Worm (Caenorhabditis elegans) whole organism, L4/young adult: ENCODE data around the gene F56D6.23.

ENCODE experiments used
- W03F9.2 ChIP-seq: fragments of 150-350 bp; optimal IDR thresholded peaks from 2 replicates; lab custom pipeline; 2014; ENCODE audit warnings: missing biosample characterization, missing genetic modification characterization
- dao-5 ChIP-seq: sonication (generic microtip); optimal IDR thresholded peaks from 2 replicates; lab custom pipeline; 2016; ENCODE audit warnings: missing genotype, missing genetic modification characterization, moderate library complexity, missing compliant biosample characterization
- him-1 ChIP-seq: sonication (generic microtip); optimal IDR thresholded peaks from 2 replicates; lab custom pipeline; 2016; ENCODE audit warnings: missing genotype, missing genetic modification reagents, missing genetic modification characterization, missing compliant biosample characterization

The F56D6.23 gene

DNA sequence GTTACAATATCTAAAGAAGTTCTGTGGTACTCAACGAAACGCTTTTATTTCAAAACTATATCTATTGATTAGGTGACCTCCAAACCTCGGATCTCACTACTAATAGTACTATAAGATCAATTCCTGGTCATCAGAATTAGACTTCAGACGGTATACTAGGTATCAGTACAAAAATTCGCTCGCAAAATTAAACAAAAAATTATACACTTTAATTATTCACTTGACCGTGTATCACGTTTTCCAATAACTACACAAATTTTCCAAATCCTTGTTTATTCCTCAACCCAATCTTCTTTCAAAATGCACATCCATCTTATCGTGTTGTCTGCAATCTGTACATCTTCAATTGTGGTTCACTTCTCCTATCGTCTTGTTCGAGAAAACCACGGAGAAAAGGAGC, at the start of gene F56D6.23:
F56D6.23 (plus strand) TSS at position 301 of the 400 bp plus-strand sequence.
- no peak for TF ChIP-seq W03F9.2 (tag; lab: Kevin White, UChicago)
- no peak for TF ChIP-seq dao-5
- TF ChIP-seq him-1, result no peak

DNA sequence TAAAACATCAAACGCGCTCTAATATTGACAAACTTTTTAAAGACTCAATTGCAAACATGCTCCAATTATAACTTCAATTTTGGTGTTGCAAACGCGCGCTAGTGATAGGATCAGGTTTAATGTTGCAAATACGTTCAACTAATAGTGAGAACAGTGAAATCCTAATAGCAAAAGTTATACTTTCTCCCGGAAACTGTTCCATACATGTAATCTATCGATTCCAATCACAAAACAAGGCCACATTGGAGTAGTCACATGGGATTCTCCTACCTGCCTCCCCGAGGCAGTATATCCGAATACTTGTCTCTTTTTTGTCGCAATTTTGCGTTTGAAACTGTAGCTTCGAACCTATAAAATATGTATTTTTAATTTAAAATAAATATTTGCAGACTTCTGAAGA, 48.4 kb upstream of the F56D6.23 start:
- TF ChIP-seq W03F9.2 (tag; lab: Kevin White, UChicago), result no peak
- no peak for TF ChIP-seq him-1
- no peak for TF ChIP-seq dao-5

DNA sequence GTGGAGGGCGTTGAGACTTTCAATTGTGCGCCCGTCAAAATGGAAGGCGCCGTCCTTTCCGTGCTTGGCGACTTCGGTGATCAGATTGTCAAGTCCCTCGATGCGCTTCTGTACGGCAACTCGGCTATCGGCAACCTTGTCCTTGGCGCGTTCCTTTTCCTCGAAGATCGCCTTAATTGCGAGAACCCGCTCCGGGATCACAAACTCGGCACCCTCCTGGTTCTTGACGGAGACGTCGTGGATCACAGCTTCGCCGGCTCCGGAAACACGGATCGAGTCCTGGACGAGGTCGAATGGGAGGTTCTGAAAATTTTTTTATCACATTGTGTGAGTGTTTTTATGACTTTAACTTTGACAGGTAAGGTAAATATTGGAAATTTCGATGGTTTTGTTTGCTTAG, 45.1 kb upstream of the F56D6.23 start:
- TF ChIP-seq him-1, result no peak
- TF ChIP-seq dao-5, result no peak
- no peak for TF ChIP-seq W03F9.2 (tag; lab: Kevin White, UChicago)

DNA sequence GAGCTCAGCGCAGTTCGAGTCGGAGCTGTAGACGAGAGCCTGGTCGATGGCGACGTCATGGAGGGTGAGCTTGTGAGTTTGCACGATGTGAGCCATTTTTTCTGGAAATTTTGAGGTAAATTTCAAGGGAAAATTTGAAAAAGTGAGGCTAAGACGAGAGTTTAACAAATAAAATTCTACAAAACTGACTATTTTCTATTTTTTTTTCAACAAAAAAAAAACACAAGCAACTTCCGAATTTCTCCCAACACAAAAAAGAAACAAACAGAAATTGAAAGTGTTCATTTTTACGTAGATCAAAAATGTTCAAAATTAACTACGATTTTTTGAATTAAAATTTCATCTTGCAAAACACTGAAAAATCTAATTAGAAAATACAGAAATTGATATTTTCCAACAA, 44.6 kb upstream of the F56D6.23 start, which contains the start of gene F37C4.5:
F37C4.5 (minus strand) TSS at position 101 of the 400 bp plus-strand sequence.
- TF ChIP-seq W03F9.2 (tag; lab: Kevin White, UChicago), result no peak
- TF ChIP-seq him-1, result no peak
- no peak for TF ChIP-seq dao-5

DNA sequence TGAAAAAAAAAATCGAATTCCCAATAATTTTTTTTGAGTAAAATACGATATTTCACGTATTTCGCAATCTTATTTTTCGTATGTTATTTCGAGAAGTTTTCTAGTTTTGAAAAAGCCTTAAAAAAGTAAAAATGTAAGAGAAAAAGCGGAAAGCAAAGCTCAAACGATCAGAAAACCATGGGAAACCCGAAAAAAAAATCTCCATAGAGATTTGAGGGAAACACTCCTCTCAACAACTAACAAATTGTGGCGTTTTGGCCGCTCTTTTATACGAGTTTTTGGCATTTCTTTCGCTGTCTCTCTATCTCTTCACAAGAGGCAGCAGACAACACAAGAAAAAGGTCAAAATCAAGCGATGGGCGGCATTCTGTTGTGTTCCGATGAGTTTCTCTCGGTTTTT, 43.8 kb upstream of the F56D6.23 start:
- TF ChIP-seq W03F9.2 (tag; lab: Kevin White, UChicago), result no peak
- no peak for TF ChIP-seq him-1
- no peak for TF ChIP-seq dao-5

DNA sequence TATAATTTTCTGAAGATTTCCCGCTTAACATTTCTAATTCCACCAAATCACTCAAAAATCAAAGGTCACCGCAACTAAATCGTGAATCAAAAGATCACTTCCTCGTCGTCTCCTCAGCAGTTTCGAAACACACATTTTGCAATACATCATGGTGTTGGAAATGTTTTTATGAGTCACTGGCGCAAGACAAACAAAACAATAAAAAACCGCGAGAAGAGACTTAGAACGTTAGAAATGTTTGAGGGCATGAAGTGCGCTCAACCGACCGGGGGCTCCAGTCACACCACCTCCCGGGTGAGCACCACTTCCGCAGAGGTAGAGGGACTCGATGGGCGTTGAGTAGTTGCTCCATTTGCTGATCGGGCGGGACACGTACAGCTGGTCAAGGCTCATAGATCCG, 43.0 kb upstream of the F56D6.23 start:
- TF ChIP-seq dao-5, result no peak
- no peak for TF ChIP-seq him-1
- TF ChIP-seq W03F9.2 (tag; lab: Kevin White, UChicago), result no peak

DNA sequence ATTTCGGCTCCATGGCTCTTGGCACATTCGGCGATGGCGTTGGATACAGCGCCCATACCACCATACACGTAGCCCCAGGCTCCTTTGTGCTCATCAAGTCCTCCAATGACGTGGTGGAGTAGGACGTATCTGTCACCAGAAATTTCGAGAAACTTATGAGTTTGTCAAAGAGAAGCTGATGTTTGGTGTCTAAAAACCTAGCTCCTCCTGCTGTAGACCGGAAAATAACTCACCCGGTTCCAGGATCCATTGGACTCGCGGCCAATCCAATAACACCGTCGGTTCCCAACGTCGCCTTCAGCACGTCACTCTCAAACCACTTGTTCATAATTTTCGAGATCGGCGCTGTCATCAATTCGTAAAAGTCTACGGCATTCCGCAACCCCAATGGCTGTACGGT, 41.3 kb upstream of the F56D6.23 start:
- TF ChIP-seq dao-5, result no peak
- TF ChIP-seq W03F9.2 (tag; lab: Kevin White, UChicago), result no peak
- TF ChIP-seq him-1, result no peak

DNA sequence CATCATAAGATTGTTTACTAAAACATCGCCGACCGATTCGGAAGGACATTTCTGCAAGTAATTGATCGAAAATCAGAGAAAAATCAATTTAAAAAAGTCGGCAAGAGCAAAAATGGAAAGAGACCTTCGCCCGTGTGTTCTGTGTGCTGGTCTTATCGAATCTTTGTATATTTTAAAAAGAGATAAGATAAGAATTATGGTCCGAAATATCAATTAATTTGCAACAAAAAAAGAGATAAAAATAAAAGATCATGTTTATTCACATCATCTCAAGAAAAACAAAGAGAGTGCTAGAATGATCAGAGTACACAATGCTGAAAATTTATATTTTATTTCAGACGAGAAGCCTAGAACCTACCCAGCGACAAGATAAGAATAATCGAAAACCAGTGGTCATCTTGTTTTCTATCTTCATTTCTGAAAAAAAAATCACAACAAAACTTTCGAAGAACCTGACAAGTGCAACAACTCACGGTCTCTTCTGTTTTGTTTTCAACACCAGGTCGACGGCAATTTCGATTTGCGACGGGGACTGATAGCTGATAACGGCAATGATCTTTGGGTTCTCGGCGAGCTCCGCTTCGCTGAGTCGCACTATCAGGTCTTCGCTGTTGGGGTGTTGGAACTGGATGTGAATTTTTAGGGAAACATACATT, 39.8 kb upstream of the F56D6.23 start, which contains the start of gene F37C4.6:
F37C4.6 (minus strand) TSS at position 51 of the 656 bp plus-strand sequence.
- TF ChIP-seq W03F9.2 (tag; lab: Kevin White, UChicago) (no peak), him-1 (no peak), dao-5 (no peak)

DNA sequence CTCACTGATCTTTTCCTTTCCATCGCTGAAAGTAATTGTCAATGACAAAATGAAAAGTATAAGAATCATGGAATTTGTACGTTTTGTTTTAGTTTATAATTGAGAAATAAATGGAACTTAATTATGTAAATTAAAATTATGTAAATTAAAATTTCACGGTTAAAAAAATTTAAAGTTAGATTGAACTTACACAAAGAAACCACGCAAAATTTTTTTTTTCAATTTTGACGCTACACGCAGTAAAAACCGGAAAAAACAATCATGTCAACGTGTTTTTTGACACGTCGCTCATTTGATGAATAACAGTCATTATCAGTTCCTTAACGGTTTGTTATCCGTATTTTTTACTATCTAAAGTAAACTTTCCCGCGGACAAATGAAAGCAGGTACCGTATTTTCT, 37.1 kb upstream of the F56D6.23 start, which contains the start of the genes F37C4.8 and oac-23:
F37C4.8 (minus strand) TSS at position 101 of the 400 bp plus-strand sequence.
oac-23 (plus strand) TSS at position 323 of the 400 bp plus-strand sequence.
- no peak for TF ChIP-seq dao-5
- TF ChIP-seq W03F9.2 (tag; lab: Kevin White, UChicago), result no peak
- no peak for TF ChIP-seq him-1

DNA sequence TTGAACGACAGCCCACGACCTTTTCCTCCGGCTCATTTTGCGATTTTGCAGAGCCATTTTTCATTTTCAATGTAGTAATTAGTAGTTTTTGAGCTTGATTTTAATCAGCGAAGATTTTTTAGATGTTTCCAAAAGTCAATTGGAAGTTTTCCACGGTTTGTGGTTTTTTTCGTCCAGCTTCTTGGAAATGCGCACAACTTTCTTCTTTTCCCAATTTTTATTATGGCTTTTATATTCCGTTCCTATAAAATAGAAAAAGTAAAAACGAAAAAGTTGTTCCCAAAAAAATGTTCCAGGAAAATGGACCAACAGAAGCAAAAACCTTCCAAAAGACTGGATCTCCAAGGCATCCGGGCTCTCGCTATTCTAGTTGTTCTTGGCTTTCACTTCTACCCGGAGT, 32.9 kb upstream of the F56D6.23 start, which contains the start of gene oac-22:
oac-22 (plus strand) TSS at position 301 of the 400 bp plus-strand sequence.
- TF ChIP-seq him-1 (no peak), dao-5 (no peak), W03F9.2 (tag; lab: Kevin White, UChicago) (no peak)

DNA sequence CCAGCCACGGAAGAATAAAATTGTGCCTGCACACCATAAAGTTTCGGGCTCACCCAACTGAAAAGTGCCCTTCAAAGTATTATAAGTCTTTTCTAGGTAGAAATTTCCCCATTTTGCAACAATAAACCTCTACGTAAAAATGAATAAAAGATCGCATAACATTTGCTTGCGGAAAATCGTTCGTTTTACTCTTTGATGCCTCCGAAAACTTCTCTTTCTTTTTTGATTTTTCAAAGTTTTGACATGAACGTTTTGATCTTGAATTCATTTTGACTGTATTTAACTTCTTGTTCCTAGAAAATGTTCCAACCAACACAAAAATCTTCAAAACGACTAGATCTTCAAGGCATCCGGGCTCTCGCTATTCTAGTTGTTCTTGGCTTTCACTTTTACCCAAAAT, 29.3 kb upstream of the F56D6.23 start, which contains the start of gene oac-21:
oac-21 (plus strand) TSS at position 301 of the 400 bp plus-strand sequence.
- TF ChIP-seq W03F9.2 (tag; lab: Kevin White, UChicago), result no peak
- no peak for TF ChIP-seq him-1
- no peak for TF ChIP-seq dao-5

DNA sequence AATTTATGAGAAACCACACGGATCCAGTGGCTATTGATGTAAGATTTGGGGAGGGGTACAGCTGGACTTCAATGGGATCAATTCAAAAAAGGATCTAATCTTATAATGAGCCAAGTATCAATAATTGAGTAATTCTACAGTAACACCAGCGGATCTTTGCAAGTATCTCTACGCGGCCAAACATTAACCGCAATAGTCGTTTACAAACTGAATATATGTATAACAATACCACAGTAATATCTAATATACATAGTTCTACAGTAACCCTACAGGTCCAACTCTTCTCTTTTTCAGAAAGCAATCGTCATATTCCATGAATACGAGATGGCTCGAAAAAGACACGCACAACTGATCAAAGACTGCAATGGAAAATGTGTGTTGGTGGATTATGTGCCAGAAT, 26.2 kb upstream of the F56D6.23 start, which contains the start of gene F56D6.9:
F56D6.9 (plus strand) TSS at position 301 of the 400 bp plus-strand sequence.
- TF ChIP-seq W03F9.2 (tag; lab: Kevin White, UChicago), result no peak

DNA sequence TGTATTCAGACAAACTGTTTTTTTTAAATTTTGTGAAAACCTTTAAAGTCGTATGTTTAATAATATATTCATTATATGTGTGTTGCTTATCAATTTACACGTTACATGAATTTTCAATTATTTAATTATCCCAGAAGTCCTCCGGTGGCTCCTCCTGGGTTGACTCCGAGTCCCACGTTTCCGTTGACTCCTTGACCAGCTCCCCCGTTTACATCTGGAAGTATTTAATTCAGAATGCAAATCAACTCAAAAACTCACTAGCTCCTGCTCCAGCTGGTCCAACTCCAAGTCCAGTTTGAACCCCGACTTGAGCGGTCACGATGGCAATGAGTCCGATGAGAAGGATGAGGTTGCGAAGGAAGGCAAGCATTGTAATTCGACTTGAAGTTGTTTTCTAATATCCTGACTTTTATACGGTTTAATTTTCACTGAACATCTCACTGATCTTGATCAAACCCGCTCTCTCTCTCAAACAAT, 24.2 kb upstream of the F56D6.23 start, which contains the start of gene F56D6.8:
F56D6.8 (minus strand) TSS at position 427 of the 477 bp plus-strand sequence.
- TF ChIP-seq dao-5 (no peak), him-1 (no peak), W03F9.2 (tag; lab: Kevin White, UChicago) (no peak)

DNA sequence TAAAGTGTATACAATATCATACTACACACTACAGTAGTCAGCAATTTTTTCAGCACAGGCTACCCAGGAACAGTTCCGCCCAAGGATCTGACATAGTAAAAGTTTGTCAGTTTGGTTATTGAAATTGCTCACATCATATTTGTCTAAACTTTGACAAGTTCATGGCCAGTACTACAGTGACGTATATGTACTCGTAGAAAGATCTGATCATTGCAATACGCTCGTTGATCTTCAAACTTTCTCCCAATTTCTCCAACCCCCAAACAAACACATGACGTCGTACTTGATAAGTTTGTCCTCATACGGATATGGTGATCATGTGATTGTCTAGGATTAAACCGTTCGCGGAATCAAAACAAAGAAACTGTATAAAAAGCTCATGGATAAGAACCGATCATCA, 23.5 kb upstream of the F56D6.23 start, which contains the start of gene dct-8:
dct-8 (plus strand) TSS at position 301 of the 400 bp plus-strand sequence.
- TF ChIP-seq W03F9.2 (tag; lab: Kevin White, UChicago), result no peak
- TF ChIP-seq dao-5, result no peak
- no peak for TF ChIP-seq him-1
